Fruit fly (Drosophila melanogaster): ENCODE measurements around the gene CG15022.
A peak's percentile ranks its signal among the peaks of the same experiment; 100 is the strongest.

Gene CG15022

DNA sequence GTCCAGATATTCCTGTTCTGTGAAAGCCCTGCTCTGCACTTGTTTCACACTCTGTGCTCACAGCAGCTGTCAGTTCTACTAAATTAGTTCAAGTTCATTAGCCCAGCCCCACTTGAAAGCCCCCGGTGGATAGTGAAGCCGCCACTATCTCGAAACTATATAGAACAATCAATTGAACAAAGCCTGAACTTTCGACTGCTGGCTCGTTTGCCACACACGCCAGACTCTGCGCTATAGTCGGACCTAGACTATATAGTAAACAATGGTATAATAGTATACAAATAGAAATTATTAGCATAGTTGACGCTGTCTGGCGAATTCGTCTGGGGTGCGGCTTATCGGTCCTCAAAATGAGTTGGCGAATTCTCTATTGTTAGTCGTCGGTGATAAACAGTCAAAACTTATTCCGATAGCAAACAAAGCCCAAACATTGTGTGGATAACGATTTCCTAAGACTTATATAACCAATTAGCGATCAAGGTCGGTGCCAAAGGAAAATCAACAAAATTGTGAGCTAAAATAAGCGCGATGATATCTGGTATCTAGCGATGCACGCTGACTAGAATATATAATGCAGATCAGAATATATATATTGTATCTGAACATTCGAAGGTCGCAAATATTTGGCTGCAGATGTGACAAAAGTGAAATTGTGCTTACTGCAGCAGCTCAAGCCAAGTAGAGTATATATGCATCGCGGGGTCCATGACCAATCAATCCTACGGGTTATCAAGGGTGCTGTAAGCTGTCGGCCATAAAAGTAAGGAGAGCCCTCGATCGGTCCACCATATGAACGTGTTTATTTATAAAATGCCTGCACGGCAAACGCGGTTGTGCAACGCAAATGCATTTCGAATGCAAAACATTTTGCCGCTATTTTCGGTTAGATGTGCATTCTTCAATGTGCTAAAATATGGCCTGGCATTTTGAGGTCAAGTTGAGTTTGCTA, 44.5 kb downstream of the CG15022 start:
- TF ChIP-seq jigr1 (GFP tag; IDR thresholded peaks at IDR 0.05) (no peak), Hsf (GFP tag; optimal IDR thresholded peaks at IDR 0.05) (no peak), CG12744 (GFP tag; optimal IDR thresholded peaks at IDR 0.05) (no peak), cwo (GFP tag; optimal IDR thresholded peaks at IDR 0.05) (no peak), sim (GFP tag; IDR thresholded peaks at IDR 0.05) (no peak), CG13894 (tag; optimal IDR thresholded peaks at IDR 0.05) (peak; percentile 87), sc (optimal IDR thresholded peaks at IDR 0.05) (no peak), sc (GFP tag; optimal IDR thresholded peaks at IDR 0.05) (no peak), CG17328 (GFP tag; IDR thresholded peaks at IDR 0.05) (no peak), amos (GFP tag; IDR thresholded peaks at IDR 0.05; ENCODE audit: partially characterized antibody) (no peak), Fer1 (GFP tag; optimal IDR thresholded peaks at IDR 0.05) (peak; percentile 14), CG17802 (tag; optimal IDR thresholded peaks at IDR 0.05) (no peak), CG12769 (tag; optimal IDR thresholded peaks at IDR 0.05) (peak; percentile 61), D19A (tag; optimal IDR thresholded peaks at IDR 0.05) (no peak), CG2875 (GFP tag; optimal IDR thresholded peaks at IDR 0.05) (no peak), Mrtf (GFP tag; IDR thresholded peaks at IDR 0.05) (no peak), CG4424 (GFP tag; optimal IDR thresholded peaks at IDR 0.05) (no peak), CG15011 (GFP tag; optimal IDR thresholded peaks at IDR 0.05) (no peak), Sox102F (GFP tag; optimal IDR thresholded peaks at IDR 0.05) (no peak), Med (GFP tag) (peak; percentile 72), CG15601 (tag; optimal IDR thresholded peaks at IDR 0.05) (no peak), cg (GFP tag; optimal IDR thresholded peaks at IDR 0.05) (no peak), CG18599 (GFP tag; optimal IDR thresholded peaks at IDR 0.05) (peak; percentile 12), CG4360 (GFP tag; IDR thresholded peaks at IDR 0.05) (no peak), onecut (GFP tag; IDR thresholded peaks at IDR 0.05) (no peak), Ets65A (GFP tag) (peak; percentile 31), sens (GFP tag) (peak; percentile 75), CG10543 (GFP tag; optimal IDR thresholded peaks at IDR 0.05) (peak; percentile 63), wor (GFP tag; IDR thresholded peaks at IDR 0.05) (no peak), CG42726 (GFP tag; IDR thresholded peaks at IDR 0.05; ENCODE audit: partially characterized antibody) (no peak), Atf6 (GFP tag; IDR thresholded peaks at IDR 0.05) (no peak), HmgZ (tag; optimal IDR thresholded peaks at IDR 0.05) (peak; percentile 28), sug (tag; optimal IDR thresholded peaks at IDR 0.05) (peak; percentile 82), prd (optimal IDR thresholded peaks at IDR 0.05) (no peak), prd (GFP tag; IDR thresholded peaks at IDR 0.05) (no peak), CG34376 (GFP tag; optimal IDR thresholded peaks at IDR 0.05) (peak; percentile 85), CG8765 (GFP tag; IDR thresholded peaks at IDR 0.05) (no peak), Pdp1 (GFP tag; optimal IDR thresholded peaks at IDR 0.05) (peak in 1 of 2 experiments; percentile 92), stc (GFP tag; IDR thresholded peaks at IDR 0.05) (no peak), Oaz (GFP tag; IDR thresholded peaks at IDR 0.05) (no peak), CG6689 (GFP tag; IDR thresholded peaks at IDR 0.05) (no peak), tin (GFP tag; optimal IDR thresholded peaks at IDR 0.05) (no peak), CG2678 (tag; optimal IDR thresholded peaks at IDR 0.05) (peak; percentile 16), lola (GFP tag; optimal IDR thresholded peaks at IDR 0.05) (no peak), lov (optimal IDR thresholded peaks at IDR 0.05) (no peak), lov (GFP tag; IDR thresholded peaks at IDR 0.05) (0 out of 3 replicates have a peak, but pooled peaks have one; percentile 49), Elba2 (GFP tag; optimal IDR thresholded peaks at IDR 0.05) (no peak), CG11247 (GFP tag; IDR thresholded peaks at IDR 0.05) (no peak), ftz-f1 (GFP tag; optimal IDR thresholded peaks at IDR 0.05) (no peak)
